Worm (Caenorhabditis elegans): Measurements from ENCODE around the gene nhr-164.

nhr-164 gene

ce11 chrV:15190903-15191302, 44.7 kb downstream of the nhr-164 start, which contains the start of gene Y75B12B.11 (continued):
- TF ChIP-seq ceh-100 (GFP tag; IDR thresholded peaks at IDR 0.05) (peak; percentile 85), madf-8 (GFP tag; conservative IDR thresholded peaks at IDR 0.05) (peak; percentile 71), F55B11.4 (tag; optimal IDR thresholded peaks at IDR 0.05; ENCODE audit: borderline replicate concordance, insufficient read depth) (no peak), ztf-28 (GFP tag; IDR thresholded peaks at IDR 0.05) (peak; percentile 94), lsl-1 (GFP tag; optimal IDR thresholded peaks at IDR 0.05) (peak; percentile 83), sdz-38 (tag; optimal IDR thresholded peaks at IDR 0.05) (no peak), ceh-58 (GFP tag; IDR thresholded peaks at IDR 0.05) (peak; percentile 96), ceh-40 (GFP tag; IDR thresholded peaks at IDR 0.05) (peak; percentile 94), ets-4 (GFP tag; optimal IDR thresholded peaks at IDR 0.05) (peak; percentile 87), ceh-27 (GFP tag; optimal IDR thresholded peaks at IDR 0.05) (peak; percentile 85), lin-40 (tag; optimal IDR thresholded peaks at IDR 0.05) (peak; percentile 88), lir-1 (GFP tag; conservative IDR thresholded peaks at IDR 0.05) (peak; percentile 75), die-1 (tag; optimal IDR thresholded peaks at IDR 0.05) (peak; percentile 98), ceh-79 (tag; optimal IDR thresholded peaks at IDR 0.05) (peak; percentile 97), hrde-1 (tag; optimal IDR thresholded peaks at IDR 0.05; ENCODE audit: borderline replicate concordance) (peak; percentile 97), madf-6 (GFP tag; IDR thresholded peaks at IDR 0.05) (peak; percentile 92), unc-130 (GFP tag; optimal IDR thresholded peaks at IDR 0.05) (peak; percentile 92), atf-7 (tag; optimal IDR thresholded peaks at IDR 0.05) (peak; percentile 95), ama-1 (optimal IDR thresholded peaks at IDR 0.05) (peak; percentile 78), ama-1 (GFP tag; optimal IDR thresholded peaks at IDR 0.05) (peak; percentile 93 to 95), Y67H2A.10 (GFP tag; conservative IDR thresholded peaks at IDR 0.05) (no peak), F57C9.4 (tag; optimal IDR thresholded peaks at IDR 0.05) (peak; percentile 91), tbx-9 (tag; optimal IDR thresholded peaks at IDR 0.05; ENCODE audit: borderline replicate concordance) (peak; percentile 90), snpc-1.3 (tag; optimal IDR thresholded peaks at IDR 0.05; ENCODE audit: insufficient read depth) (peak; percentile 90), attf-3 (GFP tag; conservative IDR thresholded peaks at IDR 0.05) (peak; percentile 77), snpc-4 (GFP tag; optimal IDR thresholded peaks at IDR 0.05) (peak; percentile 77), snpc-4 (tag; optimal IDR thresholded peaks at IDR 0.05) (peak; percentile 47 to 87 (median 82)), lin-35 (GFP tag; optimal IDR thresholded peaks at IDR 0.05) (peak in 2 of 3 experiments; percentile 72 to 87), ztf-6 (GFP tag; IDR thresholded peaks at IDR 0.05) (0 out of 2 replicates have a peak, but pooled peaks have one; percentile 75), ztf-22 (GFP tag; optimal IDR thresholded peaks at IDR 0.05) (peak; percentile 31), F52B5.7 (tag; optimal IDR thresholded peaks at IDR 0.05) (peak; percentile 97), dox-1 (GFP tag; IDR thresholded peaks at IDR 0.05) (peak; percentile 95), K12H6.12 (tag; optimal IDR thresholded peaks at IDR 0.05) (peak; percentile 83), bed-1 (GFP tag; IDR thresholded peaks at IDR 0.05) (peak; percentile 94; the same call in 1 of the 2 replicates), madf-3 (GFP tag; IDR thresholded peaks at IDR 0.05) (peak; percentile 88), nhr-120 (GFP tag; IDR thresholded peaks at IDR 0.05) (peak; percentile 96), ceh-91 (GFP tag; IDR thresholded peaks at IDR 0.05) (peak; percentile 70), ekl-4 (GFP tag; IDR thresholded peaks at IDR 0.05) (peak; percentile 96), attf-5 (GFP tag; optimal IDR thresholded peaks at IDR 0.05) (peak; percentile 89), hsf-1 (GFP tag; IDR thresholded peaks at IDR 0.05) (peak; percentile 95), ccch-3 (GFP tag; optimal IDR thresholded peaks at IDR 0.05) (no peak), ztf-18 (tag; optimal IDR thresholded peaks at IDR 0.05) (peak; percentile 86), lin-54 (GFP tag; optimal IDR thresholded peaks at IDR 0.05) (peak; percentile 93), B0261.1 (tag; optimal IDR thresholded peaks at IDR 0.05) (peak; percentile 97), pha-4 (tag; optimal IDR thresholded peaks at IDR 0.05) (no peak), somi-1 (GFP tag; optimal IDR thresholded peaks at IDR 0.05) (peak; percentile 61), nhr-90 (tag; optimal IDR thresholded peaks at IDR 0.05) (peak; percentile 98), nhr-179 (tag; optimal IDR thresholded peaks at IDR 0.05) (peak; percentile 81), unc-62 (GFP tag; optimal IDR thresholded peaks at IDR 0.05) (no peak)

All from whole organism, young adult.